Worm (Caenorhabditis elegans): ENCODE measurements around the gene oma-1.

oma-1 gene

DNA sequence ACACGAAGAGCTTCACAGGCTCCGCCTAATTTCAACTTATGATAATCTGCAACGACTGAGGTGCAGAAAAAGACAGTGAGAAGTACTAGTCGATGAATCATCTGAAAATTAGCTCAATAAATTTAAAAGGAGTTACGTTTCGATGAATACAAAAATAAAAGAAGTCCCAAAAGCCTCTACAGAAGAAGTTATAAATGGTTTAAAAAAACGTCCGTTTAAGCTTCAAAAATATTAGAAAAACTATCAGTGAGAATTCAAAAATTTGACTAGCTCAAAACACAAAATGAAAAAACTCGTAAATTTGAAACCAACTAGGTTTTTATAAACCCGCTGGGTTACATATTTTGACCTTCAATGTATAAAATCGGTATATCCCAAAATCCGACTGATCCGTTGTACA, 32.8 kb upstream of the oma-1 start, which contains the start of gene T11B7.5:
Gene T11B7.5, minus strand, starts transcription at position 101 of the 400 bp plus-strand sequence.
- TF ChIP-seq ceh-32 (tag; optimal IDR thresholded peaks at IDR 0.05; ENCODE audit: poor library complexity) = no peak
- TF ChIP-seq aha-1 (tag) = peak; percentile 17
- TF ChIP-seq rbr-2 (tag; optimal IDR thresholded peaks at IDR 0.05) = no peak
- TF ChIP-seq madf-5 (GFP tag; IDR thresholded peaks at IDR 0.05) = no peak
- no peak for TF ChIP-seq hlh-30 (tag; optimal IDR thresholded peaks at IDR 0.05; ENCODE audit: insufficient read depth)
- TF ChIP-seq lin-13 (GFP tag; optimal IDR thresholded peaks at IDR 0.05) = no peak

DNA sequence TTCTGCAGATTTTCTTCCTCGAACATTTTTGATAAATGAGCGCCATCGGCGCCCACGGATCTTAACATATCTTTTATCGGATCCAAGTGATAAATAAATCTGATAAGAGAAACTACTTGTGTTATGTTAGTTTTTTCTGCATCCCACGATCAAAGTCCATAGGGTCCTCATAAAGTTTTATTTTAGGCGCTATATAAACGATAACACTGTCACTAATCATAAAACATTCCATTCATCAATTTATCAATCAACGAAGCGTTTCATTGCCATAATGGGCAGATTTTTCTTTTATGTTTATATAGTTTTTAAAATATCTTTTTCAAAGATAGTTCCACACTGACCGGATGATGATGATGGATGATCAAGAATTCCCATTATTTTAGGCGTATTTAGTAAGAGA, 24.1 kb upstream of the oma-1 start:
- TF ChIP-seq D1046.2 (GFP tag; IDR thresholded peaks at IDR 0.05) (no peak), cey-2 (tag; optimal IDR thresholded peaks at IDR 0.05; ENCODE audit: borderline replicate concordance, insufficient read depth) (peak; percentile 13), nhr-28 (tag; optimal IDR thresholded peaks at IDR 0.05) (peak; percentile 41), daf-16 (GFP tag; optimal IDR thresholded peaks at IDR 0.05) (peak in 1 of 2 experiments; percentile 13), daf-16 (tag; optimal IDR thresholded peaks at IDR 0.05) (no peak), unc-62 (GFP tag; optimal IDR thresholded peaks at IDR 0.05 in 1 of 2) (peak in 1 of 2 experiments; percentile 98), unc-62 (tag; optimal IDR thresholded peaks at IDR 0.05) (no peak)

DNA sequence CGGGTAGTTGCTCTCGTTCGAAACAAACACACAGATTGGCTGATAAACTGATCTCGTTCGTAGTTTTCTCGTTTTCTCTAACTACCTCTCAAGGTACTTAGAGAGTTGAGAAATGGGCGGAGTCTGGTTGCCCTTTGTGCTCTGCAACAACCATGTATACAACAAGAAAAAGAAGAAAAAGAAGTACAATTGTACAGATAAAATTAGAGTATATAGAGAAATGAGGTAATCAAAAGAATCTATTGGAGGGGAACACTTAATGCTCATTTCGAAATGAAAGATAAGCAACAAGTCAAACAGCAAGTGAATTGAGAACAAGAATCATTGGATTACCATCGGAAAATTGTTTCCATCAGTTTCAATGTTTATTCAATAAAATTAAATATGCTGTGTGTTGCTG, 23.4 kb upstream of the oma-1 start, which contains the start of gene C09G9.1:
Gene C09G9.1, minus strand, starts transcription at position 143 of the 400 bp plus-strand sequence.
- TF ChIP-seq daf-16 (GFP tag; optimal IDR thresholded peaks at IDR 0.05) (no peak), daf-16 (tag; optimal IDR thresholded peaks at IDR 0.05) (peak; percentile 23), zfp-3 (GFP tag; conservative IDR thresholded peaks at IDR 0.05) (no peak), pqm-1 (tag; optimal IDR thresholded peaks at IDR 0.05) (peak; percentile 67), duxl-1 (tag; optimal IDR thresholded peaks at IDR 0.05; ENCODE audit: poor library complexity) (no peak), nhr-28 (tag; optimal IDR thresholded peaks at IDR 0.05) (peak; percentile 51), F10B5.3 (tag; optimal IDR thresholded peaks at IDR 0.05) (no peak), Y75B8A.6 (GFP tag; IDR thresholded peaks at IDR 0.05) (no peak), spr-1 (tag; optimal IDR thresholded peaks at IDR 0.05) (no peak), dve-1 (tag; optimal IDR thresholded peaks at IDR 0.05; ENCODE audit: insufficient read depth) (peak; percentile 40), ceh-32 (tag; optimal IDR thresholded peaks at IDR 0.05; ENCODE audit: poor library complexity) (no peak), nhr-11 (tag; optimal IDR thresholded peaks at IDR 0.05) (no peak), nhr-48 (tag; optimal IDR thresholded peaks at IDR 0.05) (no peak), nhr-10 (tag; optimal IDR thresholded peaks at IDR 0.05) (no peak), madf-5 (GFP tag; IDR thresholded peaks at IDR 0.05) (no peak), mxl-3 (GFP tag; optimal IDR thresholded peaks at IDR 0.05) (no peak), dmd-8 (GFP tag; IDR thresholded peaks at IDR 0.05) (no peak), sdz-12 (GFP tag; optimal IDR thresholded peaks at IDR 0.05) (no peak), F37D6.2 (tag; optimal IDR thresholded peaks at IDR 0.05) (no peak), fos-1 (tag; optimal IDR thresholded peaks at IDR 0.05) (no peak), ces-1 (GFP tag; optimal IDR thresholded peaks at IDR 0.05) (no peak), unc-62 (GFP tag; optimal IDR thresholded peaks at IDR 0.05 in 1 of 2) (peak in 1 of 2 experiments; percentile 51), unc-62 (tag; optimal IDR thresholded peaks at IDR 0.05) (no peak), daf-19 (GFP tag; conservative IDR thresholded peaks at IDR 0.05) (no peak), lin-29 (GFP tag; IDR thresholded peaks at IDR 0.05) (no peak), nhr-111 (GFP tag; optimal IDR thresholded peaks at IDR 0.05) (no peak), D1046.2 (GFP tag; IDR thresholded peaks at IDR 0.05) (no peak)

DNA sequence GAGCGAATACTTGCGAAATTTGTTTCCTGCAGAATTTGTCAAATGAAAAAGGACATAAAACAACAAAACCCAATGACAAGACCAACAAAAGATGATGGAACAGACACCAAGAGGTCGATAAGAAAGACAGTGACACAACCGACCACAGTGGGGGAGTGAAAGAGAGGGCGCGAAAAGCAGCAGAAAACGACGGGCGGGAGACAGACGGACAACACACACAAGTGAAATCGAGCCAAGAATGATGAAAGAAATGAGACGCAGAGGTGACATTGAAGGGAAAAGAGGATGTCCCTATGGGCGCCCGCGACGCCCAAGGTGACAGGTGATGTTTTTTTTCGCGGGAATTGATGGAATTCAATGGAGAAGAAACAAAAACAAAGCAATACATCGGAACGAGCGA, 22.7 kb upstream of the oma-1 start:
- TF ChIP-seq spr-3 (GFP tag; optimal IDR thresholded peaks at IDR 0.05) (no peak), unc-130 (GFP tag; optimal IDR thresholded peaks at IDR 0.05) (no peak), nhr-237 (tag; optimal IDR thresholded peaks at IDR 0.05) (no peak), mxl-3 (GFP tag; optimal IDR thresholded peaks at IDR 0.05) (peak; percentile 85), F49E8.2 (tag; optimal IDR thresholded peaks at IDR 0.05; ENCODE audit: borderline replicate concordance) (no peak), zip-11 (GFP tag; IDR thresholded peaks at IDR 0.05) (no peak), rbr-2 (tag; optimal IDR thresholded peaks at IDR 0.05) (peak; percentile 46), fkh-10 (GFP tag; optimal IDR thresholded peaks at IDR 0.05) (no peak), Y105C5A.15 (GFP tag; IDR thresholded peaks at IDR 0.05) (no peak), dmd-6 (GFP tag; IDR thresholded peaks at IDR 0.05) (peak; percentile 88), nhr-76 (tag; optimal IDR thresholded peaks at IDR 0.05) (no peak), cey-2 (tag; optimal IDR thresholded peaks at IDR 0.05; ENCODE audit: borderline replicate concordance, insufficient read depth) (peak; percentile 2), vab-7 (GFP tag; IDR thresholded peaks at IDR 0.05) (no peak), ceh-82 (tag; optimal IDR thresholded peaks at IDR 0.05) (no peak), mdl-1 (tag; optimal IDR thresholded peaks at IDR 0.05) (peak in 1 of 2 experiments; percentile 67), F26F4.8 (GFP tag; conservative IDR thresholded peaks at IDR 0.05) (no peak), daf-16 (GFP tag; optimal IDR thresholded peaks at IDR 0.05) (peak in 1 of 2 experiments; percentile 92), daf-16 (tag; optimal IDR thresholded peaks at IDR 0.05) (peak; percentile 63), hlh-11 (tag; optimal IDR thresholded peaks at IDR 0.05) (peak; percentile 96)
